Worm (Caenorhabditis elegans): ENCODE results near the gene srx-122.

- no peak for TF ChIP-seq gmeb-2 (tag; optimal IDR thresholded peaks at IDR 0.05)
- TF ChIP-seq F13H6.1 (tag; optimal IDR thresholded peaks at IDR 0.05): no peak
- TF ChIP-seq pqm-1 (tag; optimal IDR thresholded peaks at IDR 0.05): no peak
- no peak for TF ChIP-seq mec-3 (tag; optimal IDR thresholded peaks at IDR 0.05; ENCODE audit: borderline replicate concordance)
- no peak for TF ChIP-seq nhr-11 (tag; optimal IDR thresholded peaks at IDR 0.05)
- TF ChIP-seq unc-55 (GFP tag; optimal IDR thresholded peaks at IDR 0.05): no peak
- TF ChIP-seq pha-4 (tag; optimal IDR thresholded peaks at IDR 0.05): no peak
- no peak for TF ChIP-seq syd-9 (tag; optimal IDR thresholded peaks at IDR 0.05)
- no peak for TF ChIP-seq pha-2 (tag; optimal IDR thresholded peaks at IDR 0.05)
- no peak for TF ChIP-seq elt-4 (tag; optimal IDR thresholded peaks at IDR 0.05)
- TF ChIP-seq ceh-2 (tag; optimal IDR thresholded peaks at IDR 0.05): no peak
Measured at ce11 chrV:3299437-3299836, 1.8 kb upstream of the srx-122 start.
